Fruit fly (Drosophila melanogaster) whole organism, pupa: Measurements from ENCODE around the gene CG32267.

Source experiments
- CG14655 ChIP-seq: fragments of 200-800 bp; sonication (Bioruptor generic); optimal IDR thresholded peaks from 3 replicates; lab custom pipeline; 2017; ENCODE audit warnings: mild to moderate bottlenecking, missing biosample characterization, missing genetic modification reagents, missing genetic modification characterization
- CG8159 ChIP-seq: fragments of 200-800 bp; sonication (Bioruptor generic); optimal IDR thresholded peaks from 3 replicates; lab custom pipeline; 2018; ENCODE audit warnings: missing biosample characterization, mild to moderate bottlenecking, missing genetic modification characterization, moderate library complexity

dm6 chr3L:3471174-3471573 lies 739 bp downstream of the CG32267 start, which contains the start of gene CG14971:
- TF ChIP-seq CG8159 (tag; lab: Kevin White, UChicago) (no peak), CG14655 (no peak)
